Worm (Caenorhabditis elegans) whole organism, midembryonic: ENCODE measurements around the gene sta-1.
A peak's percentile ranks its signal among the peaks of the same experiment; 100 is the strongest.
"Not testable (repeated sequence)": the region's sequence is repeated elsewhere in the genome, so short reads cannot be mapped to it uniquely, and the experiment has no call there.

Experiments used
- T22C8.4 ChIP-seq: fragments of 200-800 bp; sonication (Bioruptor generic); IDR thresholded peaks from 2 replicates; pipeline ENCODE4 v1.3.6; 2022; ENCODE audit warnings: missing genetic modification characterization, missing compliant biosample characterization
- cog-1 ChIP-seq: sonication (generic microtip); optimal IDR thresholded peaks from 2 replicates; lab custom pipeline; 2016; ENCODE audit warnings: missing genetic modification characterization, missing compliant biosample characterization
- flt-1 ChIP-seq: fragments of 200-800 bp; sonication (Bioruptor generic); IDR thresholded peaks from 2 replicates; pipeline ENCODE4 v1.3.6; 2022; ENCODE audit warnings: missing genetic modification characterization, missing compliant biosample characterization
- klf-2 ChIP-seq: fragments of 200-800 bp; sonication (Bioruptor generic); conservative IDR thresholded peaks from 2 replicates; pipeline ENCODE4 v1.3.6; 2022; ENCODE audit warnings: missing genetic modification reagents, missing genetic modification characterization, missing compliant biosample characterization
- med-1 ChIP-seq: sonication (generic microtip); optimal IDR thresholded peaks from 2 replicates; lab custom pipeline; 2017; ENCODE audit warnings: missing genetic modification characterization, mild to moderate bottlenecking, missing compliant biosample characterization, antibody characterized with exemption, missing genetic modification reagents; ENCODE audit not compliant: insufficient read depth
- ref-1 ChIP-seq: fragments of 200-800 bp; sonication (Bioruptor generic); conservative IDR thresholded peaks from 2 replicates; pipeline ENCODE4 v1.3.6; 2022; ENCODE audit warnings: missing genetic modification reagents, missing genetic modification characterization, missing compliant biosample characterization
- tab-1 ChIP-seq: fragments of 200-800 bp; sonication (Bioruptor generic); IDR thresholded peaks from 2 replicates; pipeline ENCODE4 v1.3.6; 2022; ENCODE audit warnings: missing genetic modification characterization, missing compliant biosample characterization
- ztf-23 ChIP-seq: fragments of 200-800 bp; sonication (Bioruptor generic); IDR thresholded peaks from 2 replicates; pipeline ENCODE4 v1.3.6; 2022; ENCODE audit warnings: missing genetic modification reagents, missing genetic modification characterization, missing compliant biosample characterization
- ztf-29 ChIP-seq: fragments of 200-800 bp; sonication (Bioruptor generic); IDR thresholded peaks from 2 replicates; pipeline ENCODE4 v1.3.6; 2022; ENCODE audit warnings: missing genetic modification reagents, missing genetic modification characterization, missing compliant biosample characterization

The sta-1 gene

DNA sequence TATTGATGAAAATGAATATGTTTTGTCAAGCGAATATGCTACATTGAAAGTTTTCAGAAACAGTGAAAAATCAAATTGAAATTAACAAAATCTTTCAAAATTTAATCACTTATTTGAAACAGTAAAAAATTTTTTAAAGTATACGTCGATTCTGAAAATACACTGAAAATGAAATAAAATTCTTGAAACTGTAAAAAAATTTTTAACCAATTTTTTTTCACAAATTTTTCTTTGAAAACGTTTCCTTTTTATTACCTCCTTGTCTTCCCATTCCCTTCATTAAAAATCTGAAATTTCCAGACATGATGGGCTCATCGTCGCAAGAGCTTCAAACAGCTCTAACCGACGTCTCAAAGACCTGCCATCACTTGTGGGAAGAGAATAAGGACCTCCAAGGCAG, at the start of gene sta-1:
Gene sta-1, plus strand, starts transcription at position 301 of the 400 bp plus-strand sequence.
- not testable (repeated sequence) for TF ChIP-seq T22C8.4 (GFP tag; lab: Robert Waterston, UW); flt-1 (GFP tag; lab: Robert Waterston, UW); cog-1 (tag; lab: Kevin White, UChicago)

DNA sequence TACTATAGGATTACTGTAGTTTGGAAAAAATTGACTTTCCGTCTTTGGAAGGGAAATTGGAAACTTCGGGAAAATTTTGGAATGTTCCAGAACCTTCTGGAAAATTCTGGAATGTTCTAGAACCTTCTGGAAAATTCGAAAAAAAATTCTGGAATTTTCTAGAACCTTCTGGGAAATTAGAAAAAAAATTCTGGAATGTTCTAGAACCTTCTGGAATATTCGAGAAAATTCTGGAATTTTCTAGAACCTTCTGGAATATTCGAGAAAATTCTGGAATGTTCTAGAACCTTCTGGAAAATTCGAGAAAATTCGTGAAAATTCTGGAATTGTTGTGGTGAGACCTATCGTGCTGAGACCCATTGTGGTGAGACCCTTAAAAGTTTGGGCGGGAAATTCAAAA, 49.0 kb upstream of the sta-1 start:
- peak; percentile 77 for TF ChIP-seq flt-1 (GFP tag; lab: Robert Waterston, UW)

DNA sequence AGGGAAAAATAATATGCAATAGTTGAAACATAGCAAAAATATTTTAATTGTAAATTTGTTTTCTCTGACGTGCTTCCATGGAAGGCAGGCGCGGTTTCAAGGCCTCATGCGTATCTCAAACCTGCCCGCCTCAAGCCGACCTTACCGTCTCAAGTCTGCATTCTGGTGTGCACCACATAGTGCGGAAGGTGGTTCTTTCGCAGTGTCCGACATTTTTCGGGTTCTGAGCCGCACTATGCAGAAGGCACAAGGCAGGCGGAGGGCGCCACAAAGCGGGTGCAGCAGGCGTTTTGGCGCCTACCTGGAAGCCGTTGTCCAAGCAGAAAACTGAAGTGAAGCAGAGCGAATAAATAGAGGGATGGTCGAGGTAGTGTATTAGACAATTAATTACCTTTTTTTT, 41.6 kb upstream of the sta-1 start:
- no peak for TF ChIP-seq klf-2
- TF ChIP-seq T22C8.4 (GFP tag; lab: Robert Waterston, UW): no peak
- no peak for TF ChIP-seq cog-1 (tag; lab: Kevin White, UChicago)
- TF ChIP-seq med-1 (GFP tag; lab: Kevin White, UChicago): no peak
- no peak for TF ChIP-seq flt-1 (GFP tag; lab: Robert Waterston, UW)
- TF ChIP-seq ref-1 (GFP tag; lab: Robert Waterston, UW): no peak
- no peak for TF ChIP-seq ztf-29
- TF ChIP-seq ztf-23 (GFP tag; lab: Robert Waterston, UW): no peak
- TF ChIP-seq tab-1 (GFP tag; lab: Robert Waterston, UW): no peak

DNA sequence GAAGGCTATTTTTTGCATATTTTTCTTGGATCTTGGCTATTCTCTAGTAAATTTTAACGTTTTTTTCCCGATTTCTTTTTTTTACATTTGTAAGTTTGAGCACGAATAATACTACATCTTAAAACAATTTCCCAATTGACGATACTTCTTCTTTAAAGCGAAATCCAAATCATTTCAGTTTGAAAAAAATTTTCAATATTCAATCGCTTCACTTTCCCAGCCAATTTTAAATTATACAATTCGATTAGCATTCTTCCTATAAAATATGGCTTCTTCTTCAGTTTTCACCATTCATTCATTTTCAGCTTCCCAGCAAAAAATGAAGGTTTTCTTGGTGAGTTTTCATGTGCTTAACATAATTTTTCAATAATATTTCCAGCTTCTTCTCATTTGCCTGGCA, 38.2 kb upstream of the sta-1 start, which contains the start of gene fip-7:
Gene fip-7, plus strand, starts transcription at position 301 of the 400 bp plus-strand sequence.
- not testable (repeated sequence) for TF ChIP-seq tab-1, ref-1, flt-1 (GFP tag; lab: Robert Waterston, UW)

DNA sequence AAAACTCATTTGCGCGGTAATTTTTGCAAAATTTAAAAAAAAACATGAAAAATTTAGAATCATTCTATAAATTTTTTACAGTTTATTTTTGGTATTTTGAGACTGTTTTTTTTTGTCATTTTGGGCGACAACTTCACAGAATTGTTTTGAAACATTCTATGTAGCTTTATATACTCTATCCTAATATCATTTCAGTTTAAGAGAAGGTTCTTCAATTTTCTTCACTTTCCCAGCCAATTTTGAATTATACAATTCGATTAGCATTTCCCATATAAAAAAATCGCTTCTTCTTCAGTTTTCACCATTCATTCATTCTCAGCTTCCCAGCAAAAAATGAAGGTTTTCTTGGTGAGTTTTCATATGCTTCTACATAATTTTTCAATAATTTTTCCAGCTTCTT, 36.4 kb upstream of the sta-1 start, which contains the start of gene fipr-28:
Gene fipr-28, plus strand, starts transcription at position 301 of the 400 bp plus-strand sequence.
- TF ChIP-seq ztf-29: no peak
- TF ChIP-seq med-1 (GFP tag; lab: Kevin White, UChicago): no peak
- TF ChIP-seq ref-1 (GFP tag; lab: Robert Waterston, UW): no peak
- no peak for TF ChIP-seq tab-1 (GFP tag; lab: Robert Waterston, UW)
- TF ChIP-seq T22C8.4 (GFP tag; lab: Robert Waterston, UW): no peak
- no peak for TF ChIP-seq ztf-23 (GFP tag; lab: Robert Waterston, UW)
- no peak for TF ChIP-seq klf-2
- TF ChIP-seq cog-1 (tag; lab: Kevin White, UChicago): no peak
- no peak for TF ChIP-seq flt-1 (GFP tag; lab: Robert Waterston, UW)

DNA sequence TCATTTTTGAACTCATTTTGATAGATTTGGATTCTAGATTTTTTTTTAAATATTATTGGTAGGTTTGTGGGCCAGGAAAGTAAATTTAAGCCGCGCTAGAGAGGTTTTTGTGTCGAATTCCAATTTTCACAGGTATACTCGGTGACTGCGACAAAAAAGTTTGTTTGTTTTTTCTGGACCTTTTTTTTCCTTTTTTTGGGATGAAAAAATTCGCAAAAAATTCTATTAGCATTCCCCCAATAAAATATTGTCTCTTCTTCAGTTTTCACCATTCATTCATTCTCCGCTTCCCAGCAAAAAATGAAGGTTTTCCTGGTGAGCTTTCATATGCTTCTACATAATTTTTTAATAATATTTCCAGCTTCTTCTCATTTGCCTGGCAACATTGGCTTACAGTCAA, 35.0 kb upstream of the sta-1 start, which contains the start of gene Y51H4A.936:
Gene Y51H4A.936, plus strand, starts transcription at position 301 of the 400 bp plus-strand sequence.
- TF ChIP-seq med-1 (GFP tag; lab: Kevin White, UChicago): no peak
- no peak for TF ChIP-seq T22C8.4 (GFP tag; lab: Robert Waterston, UW)

DNA sequence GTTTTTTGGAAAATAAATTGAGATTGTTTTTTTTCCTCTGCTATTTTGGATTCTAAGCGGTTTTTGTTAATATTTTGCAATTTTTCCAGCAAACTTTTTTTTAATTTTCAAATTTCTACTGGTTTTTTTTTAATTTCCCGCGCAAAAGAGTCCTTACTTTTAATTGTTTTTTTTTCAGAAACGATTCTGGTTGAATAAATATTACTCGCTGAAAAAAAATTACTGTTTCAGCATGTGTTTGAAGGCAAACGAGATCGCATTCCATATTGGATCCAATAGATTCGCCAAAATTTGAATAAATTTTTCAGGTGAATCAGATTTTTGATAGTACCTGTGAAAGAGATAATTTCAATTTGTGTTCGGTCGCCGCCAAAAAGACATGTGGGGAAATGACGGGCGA, 34.3 kb upstream of the sta-1 start:
- no peak for TF ChIP-seq T22C8.4 (GFP tag; lab: Robert Waterston, UW)
- no peak for TF ChIP-seq ztf-23 (GFP tag; lab: Robert Waterston, UW)
- no peak for TF ChIP-seq ztf-29
- TF ChIP-seq ref-1 (GFP tag; lab: Robert Waterston, UW): no peak
- TF ChIP-seq cog-1 (tag; lab: Kevin White, UChicago): no peak
- TF ChIP-seq flt-1 (GFP tag; lab: Robert Waterston, UW): no peak
- no peak for TF ChIP-seq tab-1 (GFP tag; lab: Robert Waterston, UW)
- TF ChIP-seq klf-2: no peak
- TF ChIP-seq med-1 (GFP tag; lab: Kevin White, UChicago): no peak

DNA sequence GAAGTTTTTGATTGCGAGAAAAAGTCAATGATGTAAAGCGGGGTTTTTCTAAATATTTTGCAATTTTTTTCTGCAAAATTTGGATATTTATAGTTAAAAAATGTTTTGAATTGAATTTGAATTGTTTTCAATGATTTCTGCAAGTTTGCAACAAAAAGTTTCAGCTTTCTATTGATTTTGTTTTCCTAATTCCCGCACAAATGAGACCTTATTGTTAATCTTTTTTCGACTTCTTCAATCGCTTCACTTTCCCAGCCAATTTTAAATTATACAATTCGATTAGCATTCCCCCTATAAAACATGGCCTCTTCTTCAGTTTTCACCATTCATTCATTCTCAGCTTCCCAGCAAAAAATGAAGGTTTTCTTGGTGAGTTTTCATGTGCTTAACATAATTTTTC, 33.5 kb upstream of the sta-1 start, which contains the start of gene fipr-27:
Gene fipr-27, plus strand, starts transcription at position 301 of the 400 bp plus-strand sequence.
- TF ChIP-seq cog-1 (tag; lab: Kevin White, UChicago): no peak
- no peak for TF ChIP-seq ztf-23 (GFP tag; lab: Robert Waterston, UW)
- no peak for TF ChIP-seq ref-1 (GFP tag; lab: Robert Waterston, UW)
- no peak for TF ChIP-seq klf-2
- no peak for TF ChIP-seq T22C8.4 (GFP tag; lab: Robert Waterston, UW)
- no peak for TF ChIP-seq tab-1 (GFP tag; lab: Robert Waterston, UW)
- no peak for TF ChIP-seq flt-1 (GFP tag; lab: Robert Waterston, UW)
- no peak for TF ChIP-seq ztf-29
- no peak for TF ChIP-seq med-1 (GFP tag; lab: Kevin White, UChicago)

DNA sequence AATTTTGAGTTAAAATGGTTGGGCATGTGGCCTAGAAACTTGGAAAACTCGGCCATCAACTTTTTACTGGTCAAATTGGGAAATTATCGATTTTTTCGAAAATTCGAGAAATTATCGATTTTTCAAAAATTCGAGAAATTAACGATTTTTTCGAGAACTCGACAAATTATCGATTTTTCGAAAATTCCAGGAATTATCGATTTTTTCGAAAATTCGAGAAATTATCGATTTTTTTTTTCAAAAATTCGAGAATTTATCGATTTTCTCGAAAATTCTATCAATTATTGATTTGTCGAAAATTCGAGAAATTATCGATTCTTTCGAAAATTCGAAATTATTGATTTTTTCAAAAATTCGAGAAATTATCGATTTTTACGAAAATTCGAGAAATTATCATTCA, 20.3 kb upstream of the sta-1 start:
- no peak for TF ChIP-seq med-1 (GFP tag; lab: Kevin White, UChicago)
- TF ChIP-seq klf-2: no peak
- peak; percentile 97 for TF ChIP-seq T22C8.4 (GFP tag; lab: Robert Waterston, UW)

DNA sequence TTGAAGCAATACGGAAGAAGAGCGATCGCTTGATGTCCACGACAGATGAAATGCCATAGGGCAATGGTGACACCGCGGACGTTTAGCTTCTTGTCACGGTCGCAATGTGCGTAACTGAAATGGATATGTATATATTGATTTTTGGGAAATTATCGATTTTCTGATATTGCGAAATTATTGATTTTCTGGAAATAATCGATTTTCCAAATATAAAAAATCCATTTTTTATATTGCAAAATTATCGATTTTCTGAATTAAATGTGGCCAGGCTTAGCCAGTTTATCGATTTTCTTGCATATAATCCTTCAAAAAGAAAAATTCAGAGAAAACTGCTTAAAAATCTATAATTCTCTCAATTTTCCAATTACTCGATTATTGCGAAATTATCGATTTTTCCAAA, 19.1 kb upstream of the sta-1 start:
- peak; percentile 83 for TF ChIP-seq T22C8.4 (GFP tag; lab: Robert Waterston, UW)

DNA sequence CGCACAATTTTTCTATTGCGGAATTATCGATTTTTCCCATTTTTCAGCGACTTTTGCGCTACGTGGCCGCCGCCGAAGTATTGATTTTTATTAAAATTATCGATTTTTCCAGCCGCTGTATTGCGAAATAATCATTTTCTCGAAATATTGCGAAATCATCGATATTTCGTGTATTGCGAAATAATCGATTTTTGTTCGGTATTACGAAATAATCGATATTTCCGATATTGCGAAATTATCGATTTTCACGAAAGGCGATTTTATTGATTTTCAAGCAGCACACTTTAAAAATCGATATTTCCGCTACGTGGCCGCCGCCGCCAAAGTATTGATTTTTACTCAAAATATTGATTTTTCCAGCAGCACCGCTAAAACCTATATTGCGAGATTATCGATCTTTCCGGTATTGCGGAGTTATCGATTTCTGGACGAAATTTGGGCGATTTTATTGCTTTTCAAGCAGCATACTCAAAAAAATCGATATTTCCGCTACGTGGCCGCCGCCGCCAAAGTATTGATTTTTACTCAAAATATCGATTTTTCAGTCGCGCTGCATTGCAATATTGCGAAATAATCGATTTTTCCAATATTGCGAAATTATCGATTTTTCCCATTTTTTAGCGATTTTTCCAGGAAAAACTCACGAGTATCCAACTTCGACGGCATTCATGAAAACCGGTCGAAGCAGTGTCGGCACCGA, 18.5 kb upstream of the sta-1 start:
- TF ChIP-seq T22C8.4 (GFP tag; lab: Robert Waterston, UW): peak; percentile 85
- TF ChIP-seq flt-1 (GFP tag; lab: Robert Waterston, UW): no peak
- TF ChIP-seq cog-1 (tag; lab: Kevin White, UChicago): no peak
